Worm (Caenorhabditis elegans): Measurements from ENCODE around the gene act-4.
A peak's percentile ranks its signal among the peaks of the same experiment; 100 is the strongest.

- TF ChIP-seq ceh-13 (GFP tag; optimal IDR thresholded peaks at IDR 0.05), result no peak
- no peak for TF ChIP-seq tbx-11 (GFP tag; IDR thresholded peaks at IDR 0.05)
- TF ChIP-seq ama-1 (optimal IDR thresholded peaks at IDR 0.05), result peak; percentile 13
- no peak for TF ChIP-seq ets-7 (tag; optimal IDR thresholded peaks at IDR 0.05)
- no peak for TF ChIP-seq tra-4 (tag; optimal IDR thresholded peaks at IDR 0.05)
- TF ChIP-seq pes-1 (GFP tag; IDR thresholded peaks at IDR 0.05), result peak; percentile 34; the same call in 1 of the 2 replicates
- no peak for TF ChIP-seq ceh-36 (tag; optimal IDR thresholded peaks at IDR 0.05)
- TF ChIP-seq B0310.2 (tag; optimal IDR thresholded peaks at IDR 0.05), result no peak
- TF ChIP-seq sea-1 (GFP tag; conservative IDR thresholded peaks at IDR 0.05), result peak; percentile 57; the same call in 1 of the 2 replicates
- no peak for TF ChIP-seq hnd-1 (tag; optimal IDR thresholded peaks at IDR 0.05)
- TF ChIP-seq scrt-1 (GFP tag; IDR thresholded peaks at IDR 0.05), result 0 out of 2 replicates have a peak, but pooled peaks have one; percentile 9
Observed at ce11 chrX:4961681-4962656, 1.5 kb downstream of the act-4 start.
